Worm (Caenorhabditis elegans) whole organism, L4 larva: Measurements from ENCODE around the gene nlp-26.

Experiments used
- Y5F2A.4 ChIP-seq: fragments of 200-800 bp; sonication (Bioruptor generic); optimal IDR thresholded peaks from 2 replicates; lab custom pipeline; 2018; ENCODE audit warnings: mild to moderate bottlenecking, missing genetic modification characterization, missing compliant biosample characterization
- aly-2 ChIP-seq: sonication (generic microtip); optimal IDR thresholded peaks from 2 replicates; lab custom pipeline; 2018; ENCODE audit warnings: missing biosample characterization, missing genetic modification characterization
- madf-9 ChIP-seq: fragments of 200-800 bp; sonication (Bioruptor generic); conservative IDR thresholded peaks from 2 replicates; pipeline ENCODE4 v1.3.6; 2022; ENCODE audit warnings: missing genetic modification reagents, missing genetic modification characterization, missing compliant biosample characterization
- mes-2 ChIP-seq: sonication (generic microtip); optimal IDR thresholded peaks from 2 replicates; lab custom pipeline; 2016; ENCODE audit warnings: missing genotype, mild to moderate bottlenecking, missing genetic modification characterization, missing compliant biosample characterization; ENCODE audit not compliant: poor library complexity, severe bottlenecking
- mxl-2 ChIP-seq: fragments of 200-800 bp; sonication (Bioruptor generic); conservative IDR thresholded peaks from 2 replicates; pipeline ENCODE4 v1.3.6; 2022; ENCODE audit warnings: missing genetic modification reagents, missing genetic modification characterization, missing compliant biosample characterization
- nhr-11 ChIP-seq: fragments of 150-350 bp; optimal IDR thresholded peaks from 2 replicates; lab custom pipeline; 2014; ENCODE audit warnings: missing biosample characterization, missing genetic modification characterization
- nhr-76 ChIP-seq: fragments of 150-350 bp; optimal IDR thresholded peaks from 2 replicates; lab custom pipeline; 2014; ENCODE audit warnings: missing biosample characterization, missing genetic modification characterization
- snpc-4 ChIP-seq: fragments of 150-350 bp; optimal IDR thresholded peaks from 2 replicates; lab custom pipeline; 2014; ENCODE audit warnings: missing biosample characterization, missing genetic modification characterization
- unc-130 ChIP-seq: sonication (generic microtip); optimal IDR thresholded peaks from 2 replicates; lab custom pipeline; 2016; ENCODE audit warnings: missing genetic modification reagents, missing genetic modification characterization, missing compliant biosample characterization
- unc-62 ChIP-seq, 3 experiments: fragments of 150-350 bp in 1 of 3; sonication (generic microtip); optimal IDR thresholded peaks in 2 of 3; peaks in 1 of 3; 1 replicate in 1 of 3; 2 replicates in 2 of 3; lab custom pipeline; 2014 to 2017; ENCODE audit warnings: missing biosample characterization in 3 of 3, missing genetic modification characterization in 3 of 3, missing genetic modification reagents in 3 of 3, missing genotype in 1 of 3
- zag-1 ChIP-seq: fragments of 150-350 bp; optimal IDR thresholded peaks from 2 replicates; lab custom pipeline; 2014; ENCODE audit warnings: missing biosample characterization, missing genetic modification characterization

DNA sequence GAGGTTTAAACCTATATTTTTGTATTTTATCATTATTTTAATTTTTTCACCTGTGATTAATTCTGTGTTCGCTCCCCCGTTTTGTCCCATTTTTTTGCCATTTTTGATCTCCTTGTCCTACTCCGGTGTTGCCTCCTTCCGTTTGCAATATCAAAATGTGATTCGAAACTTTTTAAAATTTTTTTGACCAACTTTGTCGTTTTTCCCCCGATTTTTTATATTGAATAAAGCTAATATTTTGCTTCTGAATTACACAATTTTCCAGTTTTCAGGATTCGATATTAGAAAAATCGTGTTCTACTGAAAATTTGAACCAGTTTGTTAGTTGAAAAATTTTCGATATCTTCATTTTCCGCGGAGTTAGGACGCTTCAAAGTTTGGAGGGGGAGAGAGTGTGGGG is 7.4 kb upstream of the nlp-26 start, which contains the start of gene nlp-25:
- TF ChIP-seq madf-9 (GFP tag; lab: Robert Waterston, UW), result no peak
- TF ChIP-seq unc-62 (GFP tag; optimal IDR thresholded peaks at IDR 0.05 in 1 of 2; lab: Kevin White, UChicago), result no peak
- TF ChIP-seq unc-62 (tag; optimal IDR thresholded peaks at IDR 0.05; lab: Kevin White, UChicago), result no peak
- TF ChIP-seq unc-130 (GFP tag; lab: Kevin White, UChicago), result no peak
- TF ChIP-seq zag-1, result no peak
- no peak for TF ChIP-seq mes-2
- TF ChIP-seq Y5F2A.4, result no peak
- TF ChIP-seq mxl-2 (GFP tag; lab: Robert Waterston, UW), result no peak
- no peak for TF ChIP-seq nhr-11
- TF ChIP-seq nhr-76 (tag; lab: Kevin White, UChicago), result no peak
- no peak for TF ChIP-seq aly-2
- TF ChIP-seq snpc-4 (tag; lab: Kevin White, UChicago), result no peak
